Fruit fly (Drosophila melanogaster): ENCODE results near the gene X11Lbeta.

DNA sequence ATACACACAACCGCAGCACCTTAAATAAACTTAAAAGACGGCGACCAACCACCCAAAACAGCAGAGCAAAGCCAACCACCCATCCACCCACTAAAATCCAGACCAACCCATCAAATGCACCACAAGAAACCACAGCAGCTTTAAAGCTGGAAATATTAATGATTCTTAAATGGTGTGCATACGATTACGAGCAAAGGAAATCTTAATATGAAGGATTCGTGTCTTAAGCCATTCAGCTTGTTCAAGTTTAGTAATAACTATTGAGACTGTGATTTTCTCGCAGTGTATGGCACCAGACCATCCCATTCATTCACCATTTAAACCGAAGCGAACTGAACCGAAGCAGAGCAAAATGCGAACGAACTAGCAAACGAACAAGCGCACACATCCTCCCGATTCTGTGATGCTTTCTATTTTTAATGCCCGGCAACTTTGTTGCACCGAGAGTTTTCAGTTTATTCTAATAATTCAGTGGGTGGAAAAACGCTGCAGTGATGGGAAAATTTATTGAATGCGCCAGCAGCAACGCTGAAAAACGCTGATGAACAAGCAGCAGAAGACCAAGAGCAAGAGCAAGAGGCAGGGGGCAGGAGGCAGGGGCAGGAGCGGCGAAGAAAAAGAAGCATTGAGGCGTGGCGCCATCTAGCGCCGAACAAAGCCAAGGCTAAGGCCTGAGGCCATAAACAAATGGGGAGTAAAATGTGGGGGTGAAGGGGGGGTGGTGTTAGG is 110.0 kb downstream of the X11Lbeta start:
- TF ChIP-seq rgr (GFP tag; optimal IDR thresholded peaks at IDR 0.05) (peak; percentile 51), h (GFP tag; optimal IDR thresholded peaks at IDR 0.05) (peak; percentile 53), Abd-B (GFP tag; optimal IDR thresholded peaks at IDR 0.05) (no peak), ey (GFP tag; optimal IDR thresholded peaks at IDR 0.05) (peak; percentile 56), Hr78 (GFP tag; optimal IDR thresholded peaks at IDR 0.05) (no peak), Dif (GFP tag; optimal IDR thresholded peaks at IDR 0.05; ENCODE audit: partially characterized antibody) (no peak), psq (GFP tag; optimal IDR thresholded peaks at IDR 0.05) (peak; percentile 30), Myc (optimal IDR thresholded peaks at IDR 0.05) (no peak), Vsx2 (GFP tag; optimal IDR thresholded peaks at IDR 0.05; ENCODE audit: partially characterized antibody) (no peak), Jra (GFP tag; optimal IDR thresholded peaks at IDR 0.05) (no peak), tai (GFP tag; optimal IDR thresholded peaks at IDR 0.05) (no peak), HLH106 (tag; optimal IDR thresholded peaks at IDR 0.05) (peak; percentile 62), CG32264 (GFP tag; optimal IDR thresholded peaks at IDR 0.05) (no peak)

All from whole organism, wandering third instar larva.